Worm (Caenorhabditis elegans) whole organism, L3 larva: ENCODE data around the gene Y19D2B.1.

Source experiments
- nhr-76 ChIP-seq: fragments of 150-350 bp; sonication (generic microtip); optimal IDR thresholded peaks from 5 replicates; lab custom pipeline; 2014; ENCODE audit warnings: missing biosample characterization, missing genetic modification characterization
- snpc-4 ChIP-seq: fragments of 150-350 bp; optimal IDR thresholded peaks from 2 replicates; lab custom pipeline; 2014; ENCODE audit warnings: missing biosample characterization, missing genetic modification characterization
- unc-62 ChIP-seq: fragments of 150-350 bp; sonication (generic microtip); optimal IDR thresholded peaks from 4 replicates; lab custom pipeline; 2014; ENCODE audit warnings: missing biosample characterization, missing genetic modification reagents, missing genetic modification characterization

- TF ChIP-seq snpc-4 (tag; lab: Kevin White, UChicago) (no peak), unc-62 (GFP tag; lab: Kevin White, UChicago) (no peak), nhr-76 (tag; lab: Kevin White, UChicago) (no peak)
Measured at ce11 chrII:10935336-10935735, 12.6 kb upstream of the Y19D2B.1 start.
